Worm (Caenorhabditis elegans) whole organism, L4 larva: ENCODE data around the gene ncx-7.

Experiments
- egl-27 ChIP-seq: sonication (generic microtip); optimal IDR thresholded peaks from 3 replicates; lab custom pipeline; 2017; ENCODE audit warnings: missing biosample characterization, missing genetic modification reagents, missing genetic modification characterization
- hlh-11 ChIP-seq: fragments of 200-800 bp; sonication (Bioruptor generic); optimal IDR thresholded peaks from 2 replicates; lab custom pipeline; 2018; ENCODE audit warnings: mild to moderate bottlenecking, missing genetic modification characterization, missing compliant biosample characterization
- lin-13 ChIP-seq: fragments of 150-350 bp; optimal IDR thresholded peaks from 2 replicates; lab custom pipeline; 2014; ENCODE audit warnings: missing biosample characterization, missing genetic modification reagents, missing genetic modification characterization
- lsy-2 ChIP-seq, 2 experiments: fragments of 150-350 bp in 1 of 2; sonication (generic microtip) in 1 of 2; optimal IDR thresholded peaks; 2 replicates each; lab custom pipeline; 2014 to 2017; ENCODE audit warnings: missing biosample characterization in 2 of 2, missing genetic modification characterization in 2 of 2
- mdl-1 ChIP-seq, 2 experiments: fragments of 150-350 bp in 1 of 2; sonication (generic microtip) in 1 of 2; optimal IDR thresholded peaks; 2 replicates each; lab custom pipeline; 2014 to 2017; ENCODE audit warnings: missing biosample characterization in 2 of 2, missing genetic modification characterization in 2 of 2
- mep-1 ChIP-seq: fragments of 150-350 bp; sonication (generic microtip); optimal IDR thresholded peaks from 3 replicates; lab custom pipeline; 2014; ENCODE audit warnings: missing biosample characterization, missing genetic modification characterization
- mxl-2 ChIP-seq: fragments of 200-800 bp; sonication (Bioruptor generic); conservative IDR thresholded peaks from 2 replicates; pipeline ENCODE4 v1.3.6; 2022; ENCODE audit warnings: missing genetic modification reagents, missing genetic modification characterization, missing compliant biosample characterization
- nhr-11 ChIP-seq: fragments of 150-350 bp; optimal IDR thresholded peaks from 2 replicates; lab custom pipeline; 2014; ENCODE audit warnings: missing biosample characterization, missing genetic modification characterization
- nhr-237 ChIP-seq: sonication (generic microtip); optimal IDR thresholded peaks from 2 replicates; lab custom pipeline; 2017; ENCODE audit warnings: missing biosample characterization, missing genetic modification characterization
- nhr-77 ChIP-seq: fragments of 150-350 bp; optimal IDR thresholded peaks from 2 replicates; lab custom pipeline; 2014; ENCODE audit warnings: missing biosample characterization, missing genetic modification characterization
- rbr-2 ChIP-seq: sonication (generic microtip); optimal IDR thresholded peaks from 2 replicates; lab custom pipeline; 2016; ENCODE audit warnings: missing genotype, missing genetic modification characterization, missing compliant biosample characterization
- zag-1 ChIP-seq: fragments of 150-350 bp; optimal IDR thresholded peaks from 2 replicates; lab custom pipeline; 2014; ENCODE audit warnings: missing biosample characterization, missing genetic modification characterization

- TF ChIP-seq lsy-2 (tag; optimal IDR thresholded peaks at IDR 0.05; lab: Kevin White, UChicago) (peak in 1 of 2 experiments; percentile 68), egl-27 (tag; lab: Kevin White, UChicago) (no peak), mep-1 (no peak), mdl-1 (tag; optimal IDR thresholded peaks at IDR 0.05; lab: Kevin White, UChicago) (no peak), zag-1 (tag; lab: Kevin White, UChicago) (no peak), nhr-237 (tag; lab: Kevin White, UChicago) (no peak), rbr-2 (no peak), mxl-2 (no peak), lin-13 (GFP tag; lab: Kevin White, UChicago) (no peak), nhr-77 (tag; lab: Kevin White, UChicago) (no peak), nhr-11 (tag; lab: Kevin White, UChicago) (no peak), hlh-11 (no peak)
Measured at ce11 chrIII:9747133-9747532, 27.0 kb upstream of the ncx-7 start, which contains the start of the genes iff-1 and cdk-1.
